Worm (Caenorhabditis elegans) whole organism, mixed stage, embryonic: ENCODE measurements around the gene ctsa-3.2.

Experiments
- elt-1 ChIP-seq: sonication (generic microtip); optimal IDR thresholded peaks from 2 replicates; lab custom pipeline; 2017; ENCODE audit warnings: missing genetic modification characterization, mild to moderate bottlenecking, missing compliant biosample characterization, antibody characterized with exemption, moderate library complexity, borderline replicate concordance; ENCODE audit not compliant: insufficient read depth
- ham-2 ChIP-seq: fragments of 200-800 bp; sonication (Bioruptor generic); optimal IDR thresholded peaks from 2 replicates; lab custom pipeline; 2018; ENCODE audit warnings: mild to moderate bottlenecking, missing genetic modification characterization, missing compliant biosample characterization
- lsy-2 ChIP-seq: fragments of 150-350 bp; optimal IDR thresholded peaks from 2 replicates; lab custom pipeline; 2014; ENCODE audit warnings: missing biosample characterization, missing genetic modification characterization
- nhr-12 ChIP-seq: fragments of 150-350 bp; optimal IDR thresholded peaks from 2 replicates; lab custom pipeline; 2014; ENCODE audit warnings: missing biosample characterization, missing genetic modification characterization
- nhr-2 ChIP-seq: fragments of 150-350 bp; optimal IDR thresholded peaks from 2 replicates; lab custom pipeline; 2014; ENCODE audit warnings: missing biosample characterization, missing genetic modification characterization
- nhr-237 ChIP-seq: fragments of 150-350 bp; optimal IDR thresholded peaks from 2 replicates; lab custom pipeline; 2014; ENCODE audit warnings: missing biosample characterization, missing genetic modification characterization
- nhr-76 ChIP-seq: sonication (generic microtip); optimal IDR thresholded peaks from 2 replicates; lab custom pipeline; 2017; ENCODE audit warnings: missing biosample characterization, missing genetic modification characterization
- pha-4 ChIP-seq: fragments of 150-350 bp; optimal IDR thresholded peaks from 2 replicates; lab custom pipeline; 2018; ENCODE audit warnings: missing biosample characterization, missing genetic modification reagents, missing genetic modification characterization
- snpc-4 ChIP-seq: fragments of 150-350 bp; optimal IDR thresholded peaks from 2 replicates; lab custom pipeline; 2014; ENCODE audit warnings: missing biosample characterization, missing genetic modification characterization
- unc-39 ChIP-seq: fragments of 150-350 bp; optimal IDR thresholded peaks from 2 replicates; lab custom pipeline; 2014; ENCODE audit warnings: missing biosample characterization, missing genetic modification characterization
- unc-62 ChIP-seq: fragments of 150-350 bp; optimal IDR thresholded peaks from 2 replicates; lab custom pipeline; 2014; ENCODE audit warnings: missing biosample characterization, missing genetic modification reagents, missing genetic modification characterization
- ztf-11 ChIP-seq: fragments of 150-350 bp; optimal IDR thresholded peaks from 2 replicates; lab custom pipeline; 2014; ENCODE audit warnings: missing biosample characterization, missing genetic modification characterization

ce11 chrII:9900276-9900675, 25.3 kb downstream of the ctsa-3.2 start, which contains the start of gene unc-4:
- TF ChIP-seq ham-2 (GFP tag; lab: Kevin White, UChicago): no peak
- no peak for TF ChIP-seq nhr-2 (tag; lab: Kevin White, UChicago)
- no peak for TF ChIP-seq ztf-11
- TF ChIP-seq elt-1 (tag; lab: Kevin White, UChicago): no peak
- no peak for TF ChIP-seq nhr-76 (tag; lab: Kevin White, UChicago)
- no peak for TF ChIP-seq nhr-12 (tag; lab: Kevin White, UChicago)
- TF ChIP-seq unc-39: no peak
- TF ChIP-seq snpc-4 (tag; lab: Kevin White, UChicago): no peak
- no peak for TF ChIP-seq lsy-2 (tag; lab: Kevin White, UChicago)
- TF ChIP-seq nhr-237: no peak
- no peak for TF ChIP-seq pha-4
- no peak for TF ChIP-seq unc-62
